Worm (Caenorhabditis elegans): Measurements from ENCODE around the gene W04E12.4.
A peak's percentile ranks its signal among the peaks of the same experiment; 100 is the strongest.

The W04E12.4 gene

DNA sequence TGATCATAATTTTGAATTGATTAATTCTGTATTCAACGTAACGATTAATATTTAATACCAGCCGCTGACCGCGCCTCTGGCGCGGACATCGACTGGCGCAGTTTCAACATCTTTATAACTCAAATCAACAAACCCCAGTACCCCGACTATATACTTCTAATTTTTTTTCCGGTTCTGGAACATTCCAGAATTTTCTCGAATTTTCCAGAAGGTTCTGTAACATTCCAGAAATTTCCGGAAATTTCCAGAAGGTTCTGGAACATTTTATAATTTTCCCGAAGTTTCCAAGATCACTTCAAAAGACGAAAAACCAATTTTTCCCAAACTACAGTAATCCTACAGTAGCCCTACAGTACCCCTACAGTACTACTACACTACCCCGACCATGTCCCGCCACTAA lies 35.8 kb downstream of the W04E12.4 start:
- no peak for TF ChIP-seq ztf-11 (tag; optimal IDR thresholded peaks at IDR 0.05)
- TF ChIP-seq nhr-237 (tag; optimal IDR thresholded peaks at IDR 0.05): no peak
- no peak for TF ChIP-seq sem-2 (GFP tag; optimal IDR thresholded peaks at IDR 0.05)
- no peak for TF ChIP-seq mep-1 (tag; optimal IDR thresholded peaks at IDR 0.05)
- no peak for TF ChIP-seq cnd-1 (tag; optimal IDR thresholded peaks at IDR 0.05)
- TF ChIP-seq nhr-76 (tag; optimal IDR thresholded peaks at IDR 0.05): no peak
- no peak for TF ChIP-seq pha-4 (tag; optimal IDR thresholded peaks at IDR 0.05)
- no peak for TF ChIP-seq drap-1 (GFP tag; optimal IDR thresholded peaks at IDR 0.05)
- TF ChIP-seq mab-5 (tag; optimal IDR thresholded peaks at IDR 0.05): no peak
- no peak for TF ChIP-seq flh-1 (GFP tag; optimal IDR thresholded peaks at IDR 0.05)
- TF ChIP-seq lsy-2 (tag; optimal IDR thresholded peaks at IDR 0.05): no peak
- no peak for TF ChIP-seq elt-3 (tag; optimal IDR thresholded peaks at IDR 0.05)
- no peak for TF ChIP-seq hlh-1 (tag; optimal IDR thresholded peaks at IDR 0.05)
- no peak for TF ChIP-seq ceh-83 (GFP tag; optimal IDR thresholded peaks at IDR 0.05)

- TF ChIP-seq lsy-2 (tag; optimal IDR thresholded peaks at IDR 0.05): no peak
- no peak for TF ChIP-seq M03D4.4 (tag; optimal IDR thresholded peaks at IDR 0.05)
- TF ChIP-seq elt-3 (tag; optimal IDR thresholded peaks at IDR 0.05): no peak
- TF ChIP-seq ceh-43 (GFP tag; optimal IDR thresholded peaks at IDR 0.05): no peak
- no peak for TF ChIP-seq nhr-12 (tag; optimal IDR thresholded peaks at IDR 0.05)
- TF ChIP-seq mab-5 (tag; optimal IDR thresholded peaks at IDR 0.05): no peak
- TF ChIP-seq zip-8 (tag; optimal IDR thresholded peaks at IDR 0.05): peak; percentile 11
- TF ChIP-seq ztf-11 (tag; optimal IDR thresholded peaks at IDR 0.05): no peak
Observed at ce11 chrV:19783829-19784228, 40.4 kb downstream of the W04E12.4 start, which contains the start of gene srt-45. Gene srt-45 (plus strand): TSS chrV:19784129.

- TF ChIP-seq ces-1 (GFP tag; optimal IDR thresholded peaks at IDR 0.05) (no peak), flh-1 (GFP tag; optimal IDR thresholded peaks at IDR 0.05) (no peak), drap-1 (GFP tag; optimal IDR thresholded peaks at IDR 0.05) (no peak), sem-2 (GFP tag; optimal IDR thresholded peaks at IDR 0.05) (no peak), sptf-1 (tag; optimal IDR thresholded peaks at IDR 0.05) (no peak), nhr-2 (tag; optimal IDR thresholded peaks at IDR 0.05) (no peak), cnd-1 (tag; optimal IDR thresholded peaks at IDR 0.05) (no peak), unc-62 (GFP tag; optimal IDR thresholded peaks at IDR 0.05) (no peak), blmp-1 (tag; optimal IDR thresholded peaks at IDR 0.05) (no peak), nhr-76 (tag; optimal IDR thresholded peaks at IDR 0.05) (no peak), nhr-237 (tag; optimal IDR thresholded peaks at IDR 0.05) (no peak), zip-8 (tag; optimal IDR thresholded peaks at IDR 0.05) (no peak), elt-3 (tag; optimal IDR thresholded peaks at IDR 0.05) (no peak), nhr-12 (tag; optimal IDR thresholded peaks at IDR 0.05) (no peak), lsy-2 (tag; optimal IDR thresholded peaks at IDR 0.05) (no peak), lin-13 (tag; optimal IDR thresholded peaks at IDR 0.05) (no peak)
Observed at ce11 chrV:19788360-19788759, 45.0 kb downstream of the W04E12.4 start, which contains the start of gene clec-258. Gene clec-258 (plus strand): TSS chrV:19788440.

- TF ChIP-seq nhr-237 (tag; optimal IDR thresholded peaks at IDR 0.05) (no peak), mab-5 (tag; optimal IDR thresholded peaks at IDR 0.05) (no peak), hlh-1 (tag; optimal IDR thresholded peaks at IDR 0.05) (no peak), nhr-2 (tag; optimal IDR thresholded peaks at IDR 0.05) (no peak), lin-13 (tag; optimal IDR thresholded peaks at IDR 0.05) (no peak), unc-62 (GFP tag; optimal IDR thresholded peaks at IDR 0.05) (no peak), snpc-4 (tag; optimal IDR thresholded peaks at IDR 0.05) (no peak), ceh-43 (GFP tag; optimal IDR thresholded peaks at IDR 0.05) (no peak), zip-8 (tag; optimal IDR thresholded peaks at IDR 0.05) (no peak), drap-1 (GFP tag; optimal IDR thresholded peaks at IDR 0.05) (no peak), nhr-76 (tag; optimal IDR thresholded peaks at IDR 0.05) (no peak), unc-120 (tag; optimal IDR thresholded peaks at IDR 0.05; ENCODE audit: poor library complexity, severe bottlenecking) (no peak), blmp-1 (tag; optimal IDR thresholded peaks at IDR 0.05) (no peak), sem-2 (GFP tag; optimal IDR thresholded peaks at IDR 0.05) (no peak), mls-2 (tag; optimal IDR thresholded peaks at IDR 0.05) (no peak), pha-4 (tag; optimal IDR thresholded peaks at IDR 0.05) (no peak), bed-3 (GFP tag; optimal IDR thresholded peaks at IDR 0.05) (no peak), ceh-83 (GFP tag; optimal IDR thresholded peaks at IDR 0.05) (no peak), unc-39 (tag; optimal IDR thresholded peaks at IDR 0.05) (no peak), sptf-1 (tag; optimal IDR thresholded peaks at IDR 0.05) (no peak)
Observed at ce11 chrV:19790248-19790647, 46.8 kb downstream of the W04E12.4 start.

DNA sequence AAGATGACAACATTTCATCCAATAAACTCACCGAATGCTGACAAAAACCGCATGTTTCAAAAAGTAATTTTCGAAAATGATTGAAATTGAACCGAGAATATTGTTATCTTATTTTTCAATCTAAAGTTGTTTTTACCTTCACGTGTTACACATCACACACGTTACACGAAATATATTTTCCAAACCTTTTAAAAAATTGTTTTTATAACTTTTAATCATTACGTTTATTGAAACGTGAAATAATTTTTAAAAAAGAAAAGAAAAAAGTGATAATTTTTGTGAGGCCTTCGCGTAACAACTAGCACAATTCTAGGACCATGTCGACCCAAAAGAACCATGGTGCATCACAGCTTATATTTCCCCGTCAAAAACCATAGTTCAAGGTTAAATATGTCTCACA lies 51.5 kb downstream of the W04E12.4 start, which contains the start of gene M162.7:
TSS of gene M162.7 (minus strand) at position 101 of the 400 bp plus-strand sequence.
- TF ChIP-seq nhr-237 (tag; optimal IDR thresholded peaks at IDR 0.05): no peak
- no peak for TF ChIP-seq lin-13 (tag; optimal IDR thresholded peaks at IDR 0.05)
- no peak for TF ChIP-seq flh-1 (GFP tag; optimal IDR thresholded peaks at IDR 0.05)
- no peak for TF ChIP-seq blmp-1 (tag; optimal IDR thresholded peaks at IDR 0.05)
- no peak for TF ChIP-seq lsy-2 (tag; optimal IDR thresholded peaks at IDR 0.05)
- no peak for TF ChIP-seq tbx-8 (GFP tag; optimal IDR thresholded peaks at IDR 0.05)
- no peak for TF ChIP-seq mls-2 (tag; optimal IDR thresholded peaks at IDR 0.05)
- no peak for TF ChIP-seq hlh-1 (tag; optimal IDR thresholded peaks at IDR 0.05)
- no peak for TF ChIP-seq unc-39 (tag; optimal IDR thresholded peaks at IDR 0.05)
- TF ChIP-seq ces-1 (GFP tag; optimal IDR thresholded peaks at IDR 0.05): no peak
- TF ChIP-seq ceh-83 (GFP tag; optimal IDR thresholded peaks at IDR 0.05): no peak
- TF ChIP-seq ham-2 (GFP tag; optimal IDR thresholded peaks at IDR 0.05): no peak
- no peak for TF ChIP-seq lin-32 (GFP tag; optimal IDR thresholded peaks at IDR 0.05)
- TF ChIP-seq sem-2 (GFP tag; optimal IDR thresholded peaks at IDR 0.05): no peak
